Fruit fly (Drosophila melanogaster) S2 (cell line): Measurements from ENCODE around the gene Cdc27.
A peak's percentile ranks its signal among the peaks of the same experiment; 100 is the strongest.

Experiments used
- CG8478 ChIP-seq: fragments of >200 bp; optimal IDR thresholded peaks from 2 replicates; lab custom pipeline; 2018
- CTCF ChIP-seq, 2 experiments: fragments of >200 bp; optimal IDR thresholded peaks; 2 replicates each; lab custom pipeline; 2018

The Cdc27 gene

dm6 chr3L:7249167-7249566 lies at the start of gene Cdc27:
Cdc27 (minus strand) TSS chr3L:7249340.
- no peak for TF ChIP-seq CG8478 (lab: Kevin White, UChicago)
- TF ChIP-seq CTCF (optimal IDR thresholded peaks at IDR 0.05; lab: Kevin White, UChicago): peak; percentile 1 to 36

dm6 chr3L:7283541-7283940 lies 34.4 kb upstream of the Cdc27 start:
- no peak for TF ChIP-seq CG8478 (lab: Kevin White, UChicago)
- no peak for TF ChIP-seq CTCF (optimal IDR thresholded peaks at IDR 0.05; lab: Kevin White, UChicago)

DNA sequence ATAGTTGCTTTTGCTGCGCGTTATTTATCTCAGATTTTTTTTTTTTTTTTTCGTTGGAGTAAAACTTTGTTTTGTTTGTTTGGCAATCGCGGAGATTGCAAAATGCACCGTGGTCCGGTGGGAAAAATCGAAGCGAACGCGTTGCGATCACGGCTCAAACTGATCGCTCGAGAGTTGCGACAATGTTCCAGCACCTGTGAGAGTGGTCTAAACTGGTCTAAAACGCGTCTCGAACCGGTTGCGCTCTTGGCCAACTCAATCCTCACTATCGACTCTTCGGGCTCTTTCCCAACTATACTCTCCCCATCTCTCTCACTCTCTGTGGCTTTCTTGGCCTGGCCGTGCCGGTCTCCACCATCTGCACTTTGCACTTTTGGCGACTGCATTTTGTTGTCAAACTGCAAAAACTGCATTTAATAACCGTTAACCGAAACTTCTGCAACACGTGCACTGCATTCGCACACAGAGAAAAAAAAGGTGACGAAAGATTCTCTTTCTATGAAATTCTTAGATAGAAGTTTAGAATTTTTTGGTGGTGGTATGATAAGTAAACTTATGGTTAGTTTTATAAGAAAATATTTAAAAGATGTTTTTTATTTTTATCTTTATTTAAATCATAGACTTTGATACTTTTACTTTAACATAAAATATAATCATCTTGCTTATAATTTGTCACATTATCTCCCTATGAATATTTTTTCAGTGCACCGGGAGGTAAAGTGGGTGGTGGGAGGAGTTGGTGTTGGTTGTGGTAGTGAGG lies 14.8 kb upstream of the Cdc27 start, which contains the start of gene CG14830:
TSS of gene CG14830 (minus strand) at position 164 of the 760 bp plus-strand sequence.
- TF ChIP-seq CG8478 (lab: Kevin White, UChicago) (no peak), CTCF (optimal IDR thresholded peaks at IDR 0.05; lab: Kevin White, UChicago) (no peak)

dm6 chr3L:7262471-7262870 lies 13.3 kb upstream of the Cdc27 start:
- TF ChIP-seq CTCF (optimal IDR thresholded peaks at IDR 0.05; lab: Kevin White, UChicago) (no peak), CG8478 (lab: Kevin White, UChicago) (no peak)

DNA sequence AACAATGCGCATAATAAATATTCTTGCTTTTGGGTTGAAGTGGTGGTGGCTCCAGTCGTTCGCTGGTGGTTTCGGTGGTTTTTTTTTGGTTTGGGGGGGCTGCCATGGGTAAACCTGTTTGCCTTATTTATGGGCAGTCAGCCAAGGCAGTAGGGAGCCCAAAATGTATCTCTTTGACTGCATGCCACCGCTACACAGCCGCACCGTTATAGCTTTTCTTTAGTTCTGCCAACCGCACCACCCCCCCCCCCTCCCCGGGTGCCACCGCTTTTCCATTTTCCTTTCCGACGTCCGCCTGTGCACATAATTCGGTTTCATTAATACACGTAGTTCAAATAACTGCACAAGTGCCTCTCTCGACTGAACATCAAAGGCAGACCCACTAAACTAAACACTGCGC lies 9.1 kb upstream of the Cdc27 start:
- TF ChIP-seq CG8478 (lab: Kevin White, UChicago) (no peak), CTCF (optimal IDR thresholded peaks at IDR 0.05; lab: Kevin White, UChicago) (no peak)

dm6 chr3L:7254724-7255123 lies 5.6 kb upstream of the Cdc27 start:
- no peak for TF ChIP-seq CTCF (optimal IDR thresholded peaks at IDR 0.05; lab: Kevin White, UChicago)
- TF ChIP-seq CG8478 (lab: Kevin White, UChicago): no peak

DNA sequence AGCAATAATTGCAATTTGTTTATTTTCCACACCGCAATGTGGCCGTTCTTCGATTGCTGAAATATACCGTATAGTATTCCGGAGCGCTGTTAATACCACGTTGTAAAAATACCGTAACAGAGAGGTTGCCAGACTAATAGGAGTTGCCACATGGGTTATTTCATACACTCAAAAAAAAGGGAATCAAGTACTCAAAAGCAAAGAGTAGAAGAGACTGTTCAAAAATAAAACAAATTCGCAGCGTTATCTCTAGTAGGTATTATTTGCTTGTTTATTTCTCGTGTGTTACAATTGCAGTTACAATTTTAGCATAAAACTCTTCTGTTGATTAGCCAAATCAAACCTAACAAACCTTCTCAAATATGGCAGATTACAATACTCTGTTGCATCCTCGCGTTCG lies 1.3 kb upstream of the Cdc27 start, which contains the start of gene MED4:
TSS of gene MED4 (minus strand) at position 59 of the 400 bp plus-strand sequence.
- TF ChIP-seq CTCF (optimal IDR thresholded peaks at IDR 0.05; lab: Kevin White, UChicago) (peak in 1 of 2 experiments; percentile 10), CG8478 (lab: Kevin White, UChicago) (no peak)

DNA sequence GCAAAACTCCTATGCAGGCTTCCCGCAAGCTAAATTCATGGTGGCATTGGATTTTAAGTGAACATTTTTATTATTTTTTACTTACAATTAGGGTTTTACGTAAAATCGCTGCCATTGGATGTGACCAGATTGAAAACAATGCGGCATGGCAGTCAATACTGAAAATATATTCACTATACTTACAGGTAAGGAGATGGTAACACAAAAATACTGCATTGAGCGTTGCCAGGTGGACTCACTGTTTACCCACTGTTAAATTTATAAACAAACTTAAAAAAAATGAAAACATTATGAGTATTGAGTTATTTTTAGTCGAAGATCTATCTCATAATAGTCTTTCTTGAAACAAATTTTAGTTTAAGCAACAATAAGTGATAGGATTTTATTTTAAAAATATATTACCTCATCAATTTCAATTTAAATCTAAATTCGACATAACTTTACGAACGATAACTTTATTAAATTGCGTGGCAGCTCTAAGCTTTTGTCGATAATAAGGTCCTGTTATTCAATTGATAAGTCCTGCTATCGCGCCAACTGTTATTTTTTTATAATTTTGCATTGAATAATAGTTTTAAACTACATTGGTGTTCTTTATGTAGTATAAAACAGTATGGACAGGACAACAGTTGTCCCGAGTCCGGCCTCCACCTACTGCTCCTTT lies 5.2 kb downstream of the Cdc27 start, which contains the start of the genes mRpL50 and mei-P22:
TSS of gene mRpL50 (minus strand) at position 159 of the 664 bp plus-strand sequence.
TSS of gene mei-P22 (plus strand) at position 614 of the 664 bp plus-strand sequence.
- TF ChIP-seq CG8478 (lab: Kevin White, UChicago) (no peak), CTCF (optimal IDR thresholded peaks at IDR 0.05; lab: Kevin White, UChicago) (no peak)

DNA sequence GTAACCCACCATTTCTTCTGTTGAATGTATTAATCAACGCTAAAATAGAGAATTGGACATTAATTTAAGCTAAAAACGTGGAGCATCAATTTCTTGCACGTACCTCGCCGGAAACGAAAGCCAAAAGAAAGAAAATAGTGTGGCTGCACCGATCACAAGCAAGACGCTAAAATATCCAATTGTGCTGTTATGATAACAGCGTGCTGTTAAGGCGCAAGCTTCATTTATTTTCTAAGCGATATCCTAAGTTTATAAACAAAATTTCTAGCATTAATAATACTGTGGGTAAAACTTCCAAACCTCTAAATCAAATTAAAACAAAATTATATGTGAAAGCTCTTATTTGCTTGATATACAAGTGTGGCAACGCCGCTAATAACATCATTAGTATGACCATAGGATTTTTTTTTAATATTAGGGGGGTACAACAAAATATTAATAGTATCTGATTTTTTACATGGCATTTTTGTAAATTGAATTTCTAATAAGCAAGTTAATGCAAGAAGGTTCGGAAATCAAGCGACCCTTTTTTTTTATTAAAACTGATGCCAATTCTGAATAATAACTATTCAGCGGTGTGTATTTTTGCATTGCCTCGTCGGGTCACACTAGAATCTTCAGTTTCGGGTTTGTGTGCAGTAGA lies 7.8 kb downstream of the Cdc27 start, which contains the start of the genes RpL18 and Neos:
TSS of gene RpL18 (minus strand) at position 135 of the 643 bp plus-strand sequence.
TSS of gene Neos (plus strand) at position 412 of the 643 bp plus-strand sequence.
- TF ChIP-seq CTCF (optimal IDR thresholded peaks at IDR 0.05; lab: Kevin White, UChicago) (no peak), CG8478 (lab: Kevin White, UChicago) (no peak)

- no peak for TF ChIP-seq CTCF (optimal IDR thresholded peaks at IDR 0.05; lab: Kevin White, UChicago)
- TF ChIP-seq CG8478 (lab: Kevin White, UChicago): no peak
Observed at dm6 chr3L:7238072-7238759, 10.9 kb downstream of the Cdc27 start, which contains the start of the genes CG14829 and BHD. CG14829 (minus strand) TSS chr3L:7238122. BHD (plus strand) TSS chr3L:7238542.

dm6 chr3L:7234212-7234611 lies 14.9 kb downstream of the Cdc27 start, which contains the start of gene CG14826:
CG14826 (plus strand) TSS chr3L:7234512.
- no peak for TF ChIP-seq CG8478 (lab: Kevin White, UChicago)
- no peak for TF ChIP-seq CTCF (optimal IDR thresholded peaks at IDR 0.05; lab: Kevin White, UChicago)
